Worm (Caenorhabditis elegans) whole organism, L4 larva: ENCODE data around the gene ZC262.2.
A peak's percentile ranks its signal among the peaks of the same experiment; 100 is the strongest.

ENCODE experiments used
- F49E8.2 ChIP-seq: sonication (generic microtip); optimal IDR thresholded peaks from 2 replicates; lab custom pipeline; 2016; ENCODE audit warnings: missing compliant biosample characterization, mild to moderate bottlenecking, missing genetic modification characterization, borderline replicate concordance
- daf-19 ChIP-seq: fragments of 200-800 bp; sonication (Bioruptor generic); conservative IDR thresholded peaks from 2 replicates; pipeline ENCODE4 v1.3.6; 2022; ENCODE audit warnings: missing genetic modification characterization, missing compliant biosample characterization
- egl-27 ChIP-seq: sonication (generic microtip); optimal IDR thresholded peaks from 3 replicates; lab custom pipeline; 2017; ENCODE audit warnings: missing biosample characterization, missing genetic modification reagents, missing genetic modification characterization
- nhr-28 ChIP-seq: fragments of 150-350 bp; optimal IDR thresholded peaks from 2 replicates; lab custom pipeline; 2014; ENCODE audit warnings: missing biosample characterization, missing genetic modification characterization
- skn-1 ChIP-seq: fragments of 150-350 bp; optimal IDR thresholded peaks from 2 replicates; lab custom pipeline; 2014; ENCODE audit warnings: missing biosample characterization, missing genetic modification characterization
- snpc-4 ChIP-seq: fragments of 150-350 bp; optimal IDR thresholded peaks from 2 replicates; lab custom pipeline; 2014; ENCODE audit warnings: missing biosample characterization, missing genetic modification characterization
- unc-62 ChIP-seq, 3 experiments: fragments of 150-350 bp in 1 of 3; sonication (generic microtip); optimal IDR thresholded peaks in 2 of 3; peaks in 1 of 3; 1 replicate in 1 of 3; 2 replicates in 2 of 3; lab custom pipeline; 2014 to 2017; ENCODE audit warnings: missing biosample characterization in 3 of 3, missing genetic modification characterization in 3 of 3, missing genetic modification reagents in 3 of 3, missing genotype in 1 of 3
- zag-1 ChIP-seq: fragments of 150-350 bp; optimal IDR thresholded peaks from 2 replicates; lab custom pipeline; 2014; ENCODE audit warnings: missing biosample characterization, missing genetic modification characterization

- TF ChIP-seq snpc-4 (tag; lab: Kevin White, UChicago) (no peak), F49E8.2 (tag; lab: Kevin White, UChicago) (no peak), nhr-28 (tag; lab: Kevin White, UChicago) (no peak), zag-1 (no peak), egl-27 (tag; lab: Kevin White, UChicago) (no peak), unc-62 (GFP tag; optimal IDR thresholded peaks at IDR 0.05 in 1 of 2; lab: Kevin White, UChicago) (peak in 1 of 2 experiments; percentile 89), unc-62 (tag; optimal IDR thresholded peaks at IDR 0.05; lab: Kevin White, UChicago) (no peak), skn-1 (tag; lab: Kevin White, UChicago) (no peak), daf-19 (GFP tag; lab: Robert Waterston, UW) (no peak)
These were observed 10.6 kb upstream of the ZC262.2 start for ce11 chrIII:8321225-8321624.
